Worm (Caenorhabditis elegans) whole organism, mixed stage, embryonic: ENCODE data around the gene mam-1.

Experiments used
- ces-1 ChIP-seq: fragments of 150-350 bp; optimal IDR thresholded peaks from 2 replicates; lab custom pipeline; 2014; ENCODE audit warnings: missing biosample characterization, missing genetic modification reagents, missing genetic modification characterization
- cnd-1 ChIP-seq: fragments of 200-800 bp; sonication (Bioruptor generic); optimal IDR thresholded peaks from 2 replicates; lab custom pipeline; 2018; ENCODE audit warnings: mild to moderate bottlenecking, missing genetic modification characterization, missing compliant biosample characterization
- elt-1 ChIP-seq: sonication (generic microtip); optimal IDR thresholded peaks from 2 replicates; lab custom pipeline; 2017; ENCODE audit warnings: missing genetic modification characterization, mild to moderate bottlenecking, missing compliant biosample characterization, antibody characterized with exemption, moderate library complexity, borderline replicate concordance; ENCODE audit not compliant: insufficient read depth
- elt-3 ChIP-seq: fragments of 150-350 bp; optimal IDR thresholded peaks from 2 replicates; lab custom pipeline; 2014; ENCODE audit warnings: missing biosample characterization, missing genetic modification characterization
- lin-13 ChIP-seq: fragments of 150-350 bp; optimal IDR thresholded peaks from 2 replicates; lab custom pipeline; 2014; ENCODE audit warnings: missing biosample characterization, missing genetic modification characterization
- lsy-2 ChIP-seq: fragments of 150-350 bp; optimal IDR thresholded peaks from 2 replicates; lab custom pipeline; 2014; ENCODE audit warnings: missing biosample characterization, missing genetic modification characterization
- mep-1 ChIP-seq: fragments of 150-350 bp; optimal IDR thresholded peaks from 2 replicates; lab custom pipeline; 2017; ENCODE audit warnings: missing biosample characterization, missing genetic modification reagents, missing genetic modification characterization, inconsistent platforms
- nhr-12 ChIP-seq: fragments of 150-350 bp; optimal IDR thresholded peaks from 2 replicates; lab custom pipeline; 2014; ENCODE audit warnings: missing biosample characterization, missing genetic modification characterization
- snpc-4 ChIP-seq: fragments of 150-350 bp; optimal IDR thresholded peaks from 2 replicates; lab custom pipeline; 2014; ENCODE audit warnings: missing biosample characterization, missing genetic modification characterization
- tbx-8 ChIP-seq: fragments of 200-800 bp; sonication (Bioruptor generic); optimal IDR thresholded peaks from 2 replicates; lab custom pipeline; 2018; ENCODE audit warnings: mild to moderate bottlenecking, missing genetic modification characterization, moderate library complexity, missing compliant biosample characterization
- unc-120 ChIP-seq: sonication (generic microtip); optimal IDR thresholded peaks from 2 replicates; lab custom pipeline; 2017; ENCODE audit warnings: missing genetic modification characterization, missing compliant biosample characterization; ENCODE audit not compliant: poor library complexity, severe bottlenecking
- unc-62 ChIP-seq: fragments of 150-350 bp; optimal IDR thresholded peaks from 2 replicates; lab custom pipeline; 2014; ENCODE audit warnings: missing biosample characterization, missing genetic modification reagents, missing genetic modification characterization
- zip-8 ChIP-seq: fragments of 150-350 bp; optimal IDR thresholded peaks from 2 replicates; lab custom pipeline; 2014; ENCODE audit warnings: missing biosample characterization, missing genetic modification characterization
- ztf-11 ChIP-seq: fragments of 150-350 bp; optimal IDR thresholded peaks from 2 replicates; lab custom pipeline; 2014; ENCODE audit warnings: missing biosample characterization, missing genetic modification characterization

- no peak for TF ChIP-seq lsy-2 (tag; lab: Kevin White, UChicago)
- no peak for TF ChIP-seq ces-1 (GFP tag; lab: Kevin White, UChicago)
- no peak for TF ChIP-seq tbx-8 (GFP tag; lab: Kevin White, UChicago)
- no peak for TF ChIP-seq lin-13 (tag; lab: Kevin White, UChicago)
- no peak for TF ChIP-seq cnd-1 (tag; lab: Kevin White, UChicago)
- no peak for TF ChIP-seq elt-3 (tag; lab: Kevin White, UChicago)
- no peak for TF ChIP-seq mep-1 (tag; lab: Kevin White, UChicago)
- no peak for TF ChIP-seq unc-62 (GFP tag; lab: Kevin White, UChicago)
- TF ChIP-seq elt-1 (tag; lab: Kevin White, UChicago), result no peak
- TF ChIP-seq unc-120 (tag; lab: Kevin White, UChicago), result no peak
- no peak for TF ChIP-seq snpc-4 (tag; lab: Kevin White, UChicago)
- no peak for TF ChIP-seq nhr-12
- no peak for TF ChIP-seq zip-8 (tag; lab: Kevin White, UChicago)
- no peak for TF ChIP-seq ztf-11 (tag; lab: Kevin White, UChicago)
These were observed 34.6 kb downstream of the mam-1 start for ce11 chrX:853604-854003.
